Worm (Caenorhabditis elegans) whole organism, midembryonic: ENCODE results near the gene clic-1.

Experiments
- T22C8.4 ChIP-seq: fragments of 200-800 bp; sonication (Bioruptor generic); IDR thresholded peaks from 2 replicates; pipeline ENCODE4 v1.3.6; 2022; ENCODE audit warnings: missing genetic modification characterization, missing compliant biosample characterization
- cog-1 ChIP-seq: sonication (generic microtip); optimal IDR thresholded peaks from 2 replicates; lab custom pipeline; 2016; ENCODE audit warnings: missing genetic modification characterization, missing compliant biosample characterization
- flt-1 ChIP-seq: fragments of 200-800 bp; sonication (Bioruptor generic); IDR thresholded peaks from 2 replicates; pipeline ENCODE4 v1.3.6; 2022; ENCODE audit warnings: missing genetic modification characterization, missing compliant biosample characterization
- med-1 ChIP-seq: sonication (generic microtip); optimal IDR thresholded peaks from 2 replicates; lab custom pipeline; 2017; ENCODE audit warnings: missing genetic modification characterization, mild to moderate bottlenecking, missing compliant biosample characterization, antibody characterized with exemption, missing genetic modification reagents; ENCODE audit not compliant: insufficient read depth
- ref-1 ChIP-seq: fragments of 200-800 bp; sonication (Bioruptor generic); conservative IDR thresholded peaks from 2 replicates; pipeline ENCODE4 v1.3.6; 2022; ENCODE audit warnings: missing genetic modification reagents, missing genetic modification characterization, missing compliant biosample characterization
- tab-1 ChIP-seq: fragments of 200-800 bp; sonication (Bioruptor generic); IDR thresholded peaks from 2 replicates; pipeline ENCODE4 v1.3.6; 2022; ENCODE audit warnings: missing genetic modification characterization, missing compliant biosample characterization
- ztf-23 ChIP-seq: fragments of 200-800 bp; sonication (Bioruptor generic); IDR thresholded peaks from 2 replicates; pipeline ENCODE4 v1.3.6; 2022; ENCODE audit warnings: missing genetic modification reagents, missing genetic modification characterization, missing compliant biosample characterization

- TF ChIP-seq T22C8.4 (GFP tag; lab: Robert Waterston, UW) (no peak), tab-1 (GFP tag; lab: Robert Waterston, UW) (no peak), flt-1 (no peak), ztf-23 (GFP tag; lab: Robert Waterston, UW) (no peak), ref-1 (GFP tag; lab: Robert Waterston, UW) (no peak), med-1 (GFP tag; lab: Kevin White, UChicago) (no peak), cog-1 (tag; lab: Kevin White, UChicago) (no peak)
Observed at ce11 chrV:7747132-7747531, 12.4 kb upstream of the clic-1 start.
